Worm (Caenorhabditis elegans): ENCODE data around the gene F46B3.23.

ce11 chrV:20623060-20623459 lies 16.5 kb upstream of the F46B3.23 start, which contains the start of gene F46B3.8:
- TF ChIP-seq F16B12.6 (tag; optimal IDR thresholded peaks at IDR 0.05) (no peak), nhr-90 (tag; optimal IDR thresholded peaks at IDR 0.05; ENCODE audit: poor library complexity) (no peak), nhr-76 (tag; optimal IDR thresholded peaks at IDR 0.05) (no peak), unc-130 (tag; optimal IDR thresholded peaks at IDR 0.05) (no peak), lin-15B (tag; optimal IDR thresholded peaks at IDR 0.05) (no peak), unc-86 (tag; optimal IDR thresholded peaks at IDR 0.05) (no peak), swsn-7 (tag; optimal IDR thresholded peaks at IDR 0.05) (no peak), nhr-237 (tag; optimal IDR thresholded peaks at IDR 0.05) (no peak), pqm-1 (tag; optimal IDR thresholded peaks at IDR 0.05) (no peak), snpc-4 (tag; optimal IDR thresholded peaks at IDR 0.05) (no peak), mep-1 (tag; optimal IDR thresholded peaks at IDR 0.05) (no peak), unc-98 (GFP tag; IDR thresholded peaks at IDR 0.05) (no peak)
